Fruit fly (Drosophila melanogaster): Measurements from ENCODE around the gene Hex-A.

DNA sequence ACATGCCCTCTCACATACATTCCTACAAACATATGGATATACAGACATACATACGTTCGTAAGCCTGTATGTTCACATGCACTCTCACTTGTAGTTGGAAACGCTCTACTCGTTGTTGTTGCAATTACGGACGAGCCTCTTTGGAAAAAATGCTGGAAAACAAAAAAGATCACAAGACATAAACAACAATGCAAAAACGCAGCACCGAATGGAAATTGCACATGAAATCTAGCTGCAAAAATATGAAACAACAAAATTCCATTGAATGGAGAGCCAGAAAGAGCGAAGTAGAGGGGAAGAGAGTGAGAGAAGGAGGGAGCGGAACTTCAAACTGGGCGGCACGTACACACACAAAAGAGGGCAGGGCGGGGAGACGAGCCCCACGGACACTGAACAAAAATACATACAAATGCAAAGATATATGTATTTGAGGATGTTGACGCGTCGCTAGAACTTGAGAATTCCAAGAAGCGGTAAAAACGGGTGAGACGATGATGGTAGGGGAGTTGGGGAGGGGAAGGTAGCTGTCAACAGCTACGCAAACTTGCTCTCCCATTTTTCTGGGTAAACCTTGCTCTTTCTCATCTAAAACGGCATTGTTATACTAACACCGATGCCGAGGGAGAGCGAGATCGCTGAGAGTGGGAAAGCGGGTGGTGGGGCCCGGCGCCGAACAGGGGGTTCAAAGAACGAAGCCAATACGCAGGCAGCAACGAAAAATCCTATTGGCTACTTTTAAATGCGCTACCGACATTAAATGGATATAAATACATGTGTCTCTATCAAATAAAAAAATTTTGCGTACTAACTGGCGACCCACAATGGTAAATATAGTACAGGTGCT is 1.1 kb upstream of the Hex-A start:
- TF ChIP-seq Snoo (tag; optimal IDR thresholded peaks at IDR 0.05) (no peak), rn (GFP tag; IDR thresholded peaks at IDR 0.05) (no peak), CG32121 (GFP tag; IDR thresholded peaks at IDR 0.05) (peak; percentile 62; the same call in 1 of the 2 replicates), CG8301 (tag; optimal IDR thresholded peaks at IDR 0.05) (no peak), CG4496 (GFP tag; IDR thresholded peaks at IDR 0.05) (peak; percentile 56; the same call in 2 of the 3 replicates), CG15710 (tag; optimal IDR thresholded peaks at IDR 0.05) (peak; percentile 55), gl (tag; optimal IDR thresholded peaks at IDR 0.05) (no peak), Pif1A (GFP tag; optimal IDR thresholded peaks at IDR 0.05) (no peak), CG8159 (tag; optimal IDR thresholded peaks at IDR 0.05) (peak; percentile 70), CG10348 (GFP tag; IDR thresholded peaks at IDR 0.05) (no peak), CG17806 (tag; optimal IDR thresholded peaks at IDR 0.05) (peak; percentile 36)
